Worm (Caenorhabditis elegans) whole organism, young adult: ENCODE results near the gene set-4.

Source experiments
- B0019.2 ChIP-seq: fragments of 200-800 bp; sonication (Bioruptor generic); conservative IDR thresholded peaks from 2 replicates; pipeline ENCODE4 v1.3.6; 2022; ENCODE audit warnings: missing genetic modification reagents, missing genetic modification characterization, missing compliant biosample characterization
- B0336.3 ChIP-seq: fragments of 200-800 bp; sonication (Bioruptor generic); IDR thresholded peaks from 2 replicates; pipeline ENCODE4 v1.3.6; 2022; ENCODE audit warnings: missing genetic modification characterization, missing compliant biosample characterization
- C06A6.2 ChIP-seq: fragments of 200-800 bp; sonication (Bioruptor generic); conservative IDR thresholded peaks from 2 replicates; pipeline ENCODE4 v1.3.6; 2022; ENCODE audit warnings: missing genetic modification characterization, missing compliant biosample characterization
- C17E4.6 ChIP-seq: fragments of 200-800 bp; sonication (Bioruptor generic); IDR thresholded peaks from 2 replicates; pipeline ENCODE4 v1.3.6; 2022; ENCODE audit warnings: missing genetic modification reagents, missing genetic modification characterization, missing compliant biosample characterization
- F10E7.11 ChIP-seq: sonication (generic microtip); optimal IDR thresholded peaks from 2 replicates; lab custom pipeline; 2017; ENCODE audit warnings: mild to moderate bottlenecking, missing genetic modification characterization, moderate library complexity, missing compliant biosample characterization
- F33H1.4 ChIP-seq: fragments of 200-800 bp; sonication (Bioruptor generic); IDR thresholded peaks from 2 replicates; pipeline ENCODE4 v1.3.6; 2022; ENCODE audit warnings: missing genetic modification reagents, missing genetic modification characterization, missing compliant biosample characterization
- F55B11.4 ChIP-seq: sonication (generic microtip); optimal IDR thresholded peaks from 2 replicates; lab custom pipeline; 2016; ENCODE audit warnings: missing compliant biosample characterization, missing genetic modification characterization, borderline replicate concordance; ENCODE audit not compliant: insufficient read depth
- F57A8.1 ChIP-seq: fragments of 200-800 bp; sonication (Bioruptor generic); optimal IDR thresholded peaks from 2 replicates; lab custom pipeline; 2018; ENCODE audit warnings: mild to moderate bottlenecking, missing genetic modification characterization, moderate library complexity, missing compliant biosample characterization
- F57C9.4 ChIP-seq: sonication (generic microtip); optimal IDR thresholded peaks from 2 replicates; lab custom pipeline; 2017; ENCODE audit warnings: mild to moderate bottlenecking, missing genetic modification characterization, missing compliant biosample characterization
- Y56A3A.18 ChIP-seq: fragments of 200-800 bp; sonication (Bioruptor generic); IDR thresholded peaks from 2 replicates; pipeline ENCODE4 v1.3.6; 2022; ENCODE audit warnings: missing genetic modification reagents, missing genetic modification characterization, missing compliant biosample characterization
- akir-1 ChIP-seq: fragments of 200-800 bp; sonication (Bioruptor generic); optimal IDR thresholded peaks from 2 replicates; lab custom pipeline; 2018; ENCODE audit warnings: mild to moderate bottlenecking, missing genetic modification characterization, moderate library complexity, missing compliant biosample characterization
- aptf-2 ChIP-seq: fragments of 200-800 bp; sonication (Bioruptor generic); conservative IDR thresholded peaks from 2 replicates; pipeline ENCODE4 v1.3.6; 2022; ENCODE audit warnings: missing genetic modification reagents, missing genetic modification characterization, missing compliant biosample characterization
- attf-3 ChIP-seq: fragments of 200-800 bp; sonication (Bioruptor generic); conservative IDR thresholded peaks from 2 replicates; pipeline ENCODE4 v1.3.6; 2022; ENCODE audit warnings: missing genetic modification reagents, missing genetic modification characterization, missing compliant biosample characterization
- cebp-2 ChIP-seq: fragments of 200-800 bp; sonication (Bioruptor generic); IDR thresholded peaks from 2 replicates; pipeline ENCODE4 v1.3.6; 2022; ENCODE audit warnings: missing genetic modification characterization, missing compliant biosample characterization
- ceh-100 ChIP-seq: fragments of 200-800 bp; sonication (Bioruptor generic); IDR thresholded peaks from 2 replicates; pipeline ENCODE4 v1.3.6; 2022; ENCODE audit warnings: missing genetic modification reagents, missing genetic modification characterization, missing compliant biosample characterization
- ceh-27 ChIP-seq: fragments of 200-800 bp; sonication (Bioruptor generic); optimal IDR thresholded peaks from 2 replicates; lab custom pipeline; 2018; ENCODE audit warnings: mild to moderate bottlenecking, missing genetic modification characterization, moderate library complexity, missing compliant biosample characterization
- ceh-40 ChIP-seq: fragments of 200-800 bp; sonication (Bioruptor generic); IDR thresholded peaks from 2 replicates; pipeline ENCODE4 v1.3.6; 2022; ENCODE audit warnings: missing genetic modification characterization, missing compliant biosample characterization
- ceh-58 ChIP-seq: fragments of 200-800 bp; sonication (Bioruptor generic); IDR thresholded peaks from 2 replicates; pipeline ENCODE4 v1.3.6; 2022; ENCODE audit warnings: missing genetic modification characterization, missing compliant biosample characterization
- ceh-79 ChIP-seq: sonication (generic microtip); optimal IDR thresholded peaks from 2 replicates; lab custom pipeline; 2017; ENCODE audit warnings: mild to moderate bottlenecking, missing genetic modification characterization, missing compliant biosample characterization
- chd-7 ChIP-seq: sonication (generic microtip); optimal IDR thresholded peaks from 2 replicates; lab custom pipeline; 2016; ENCODE audit warnings: mild to moderate bottlenecking, missing genetic modification characterization, moderate library complexity, missing compliant biosample characterization
- dox-1 ChIP-seq: fragments of 200-800 bp; sonication (Bioruptor generic); IDR thresholded peaks from 2 replicates; pipeline ENCODE4 v1.3.6; 2022; ENCODE audit warnings: missing genetic modification reagents, missing genetic modification characterization, missing compliant biosample characterization
- efl-1 ChIP-seq: fragments of 150-350 bp; optimal IDR thresholded peaks from 2 replicates; lab custom pipeline; 2014; ENCODE audit warnings: missing biosample characterization, missing genetic modification reagents, missing genetic modification characterization
- egl-44 ChIP-seq: fragments of 200-800 bp; sonication (Bioruptor generic); IDR thresholded peaks from 2 replicates; pipeline ENCODE4 v1.3.6; 2022; ENCODE audit warnings: missing genetic modification reagents, missing genetic modification characterization, missing compliant biosample characterization
- ekl-4 ChIP-seq: fragments of 200-800 bp; sonication (Bioruptor generic); IDR thresholded peaks from 2 replicates; pipeline ENCODE4 v1.3.6; 2022; ENCODE audit warnings: missing genetic modification reagents, missing genetic modification characterization, missing compliant biosample characterization
- him-1 ChIP-seq: sonication (generic microtip); optimal IDR thresholded peaks from 2 replicates; lab custom pipeline; 2016; ENCODE audit warnings: missing genotype, missing genetic modification reagents, missing genetic modification characterization, missing compliant biosample characterization
- hmg-1.2 ChIP-seq: fragments of 200-800 bp; sonication (Bioruptor generic); IDR thresholded peaks from 2 replicates; pipeline ENCODE4 v1.3.6; 2022; ENCODE audit warnings: missing genetic modification reagents, missing genetic modification characterization, missing compliant biosample characterization
- let-526 ChIP-seq: fragments of 200-800 bp; sonication (Bioruptor generic); IDR thresholded peaks from 2 replicates; pipeline ENCODE4 v1.3.6; 2022; ENCODE audit warnings: missing genetic modification reagents, missing genetic modification characterization, missing compliant biosample characterization
- lin-26 ChIP-seq: fragments of 200-800 bp; sonication (Bioruptor generic); IDR thresholded peaks from 2 replicates; pipeline ENCODE4 v1.3.6; 2022; ENCODE audit warnings: missing genetic modification reagents, missing genetic modification characterization, missing compliant biosample characterization
- madf-3 ChIP-seq: fragments of 200-800 bp; sonication (Bioruptor generic); IDR thresholded peaks from 2 replicates; pipeline ENCODE4 v1.3.6; 2022; ENCODE audit warnings: missing genetic modification reagents, missing genetic modification characterization, missing compliant biosample characterization
- mxl-1 ChIP-seq: sonication (generic microtip); optimal IDR thresholded peaks from 2 replicates; lab custom pipeline; 2016; ENCODE audit warnings: missing genetic modification characterization, missing compliant biosample characterization
- nfya-1 ChIP-seq: sonication (generic microtip); optimal IDR thresholded peaks from 2 replicates; lab custom pipeline; 2017; ENCODE audit warnings: antibody characterized with exemption, missing compliant biosample characterization, missing genetic modification characterization, borderline replicate concordance; ENCODE audit not compliant: insufficient read depth
- nfya-2 ChIP-seq: fragments of 200-800 bp; sonication (Bioruptor generic); IDR thresholded peaks from 2 replicates; pipeline ENCODE4 v1.3.6; 2022; ENCODE audit warnings: missing genetic modification reagents, missing genetic modification characterization, missing compliant biosample characterization
- nhr-90 ChIP-seq: sonication (generic microtip); optimal IDR thresholded peaks from 2 replicates; lab custom pipeline; 2016; ENCODE audit warnings: missing genotype, mild to moderate bottlenecking, missing genetic modification characterization, missing compliant biosample characterization
- sdz-38 ChIP-seq: sonication (generic microtip); optimal IDR thresholded peaks from 2 replicates; lab custom pipeline; 2016; ENCODE audit warnings: missing genotype, missing genetic modification characterization, missing compliant biosample characterization
- tbp1 ChIP-seq: fragments of 200-800 bp; sonication (Bioruptor generic); optimal IDR thresholded peaks from 2 replicates; lab custom pipeline; 2018; ENCODE audit warnings: mild to moderate bottlenecking, missing genetic modification characterization, missing compliant biosample characterization
- tbx-9 ChIP-seq: sonication (generic microtip); optimal IDR thresholded peaks from 2 replicates; lab custom pipeline; 2016; ENCODE audit warnings: borderline replicate concordance, missing genetic modification characterization, inconsistent platforms, missing compliant biosample characterization
- tlf-1 ChIP-seq: fragments of 200-800 bp; sonication (Bioruptor generic); optimal IDR thresholded peaks from 2 replicates; lab custom pipeline; 2018; ENCODE audit warnings: mild to moderate bottlenecking, missing genetic modification characterization, missing compliant biosample characterization
- unc-62 ChIP-seq: fragments of 150-350 bp; optimal IDR thresholded peaks from 2 replicates; lab custom pipeline; 2014; ENCODE audit warnings: missing biosample characterization, missing genetic modification reagents, missing genetic modification characterization
- ztf-18 ChIP-seq: sonication (generic microtip); optimal IDR thresholded peaks from 2 replicates; lab custom pipeline; 2016; ENCODE audit warnings: missing genotype, mild to moderate bottlenecking, missing genetic modification characterization, missing compliant biosample characterization
- ztf-22 ChIP-seq: fragments of 200-800 bp; sonication (Bioruptor generic); optimal IDR thresholded peaks from 2 replicates; lab custom pipeline; 2018; ENCODE audit warnings: mild to moderate bottlenecking, missing genetic modification characterization, moderate library complexity, missing compliant biosample characterization
- ztf-28 ChIP-seq: fragments of 200-800 bp; sonication (Bioruptor generic); IDR thresholded peaks from 2 replicates; pipeline ENCODE4 v1.3.6; 2022; ENCODE audit warnings: missing genetic modification reagents, missing genetic modification characterization, missing compliant biosample characterization

The set-4 gene

DNA sequence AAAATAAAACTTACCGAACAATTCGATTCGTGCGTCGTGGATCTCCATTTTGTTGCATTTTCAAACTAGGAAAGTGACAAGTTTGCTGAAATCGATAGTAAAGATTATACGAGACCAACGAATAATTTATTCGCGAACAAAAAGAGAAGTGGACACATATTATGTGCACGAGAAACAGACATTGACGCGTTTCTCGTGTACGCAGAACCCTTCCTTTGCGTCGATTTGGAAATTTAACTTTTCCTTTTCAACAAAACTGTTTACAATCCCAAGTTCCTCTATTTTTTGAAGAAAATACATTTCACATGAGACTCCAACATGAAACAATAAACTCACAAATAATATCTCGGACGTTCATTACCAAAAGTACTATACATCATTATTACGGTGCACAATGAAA lies 29.7 kb upstream of the set-4 start, which contains the start of gene K10B2.4 (continued):
- no peak for TF ChIP-seq lin-26 (GFP tag; lab: Robert Waterston, UW)
- peak; percentile 73 for TF ChIP-seq ekl-4
- TF ChIP-seq tbx-9 (tag; lab: Kevin White, UChicago): no peak
- no peak for TF ChIP-seq F55B11.4 (tag; lab: Kevin White, UChicago)
- no peak for TF ChIP-seq unc-62 (GFP tag; lab: Kevin White, UChicago)
- TF ChIP-seq C17E4.6: no peak
- TF ChIP-seq B0336.3: peak; percentile 36; the same call in 1 of the 2 replicates
- no peak for TF ChIP-seq cebp-2 (GFP tag; lab: Robert Waterston, UW)
- TF ChIP-seq ztf-18 (tag; lab: Kevin White, UChicago): peak; percentile 92
- TF ChIP-seq hmg-1.2 (GFP tag; lab: Robert Waterston, UW): 0 out of 2 replicates have a peak, but pooled peaks have one; percentile 27
- TF ChIP-seq let-526 (GFP tag; lab: Robert Waterston, UW): peak; percentile 22; the same call in 1 of the 2 replicates
- TF ChIP-seq nfya-1: no peak
- TF ChIP-seq ceh-27 (GFP tag; lab: Kevin White, UChicago): peak; percentile 32
- no peak for TF ChIP-seq F57C9.4 (tag; lab: Kevin White, UChicago)
- peak; percentile 64 for TF ChIP-seq dox-1 (GFP tag; lab: Robert Waterston, UW)
- TF ChIP-seq F10E7.11: no peak
- TF ChIP-seq ztf-28 (GFP tag; lab: Robert Waterston, UW): no peak
- TF ChIP-seq Y56A3A.18 (GFP tag; lab: Robert Waterston, UW): no peak
- TF ChIP-seq madf-3: peak; percentile 74; the same call in 1 of the 2 replicates
- no peak for TF ChIP-seq ztf-22 (GFP tag; lab: Kevin White, UChicago)
- TF ChIP-seq B0019.2 (GFP tag; lab: Robert Waterston, UW): no peak
- no peak for TF ChIP-seq efl-1 (GFP tag; lab: Kevin White, UChicago)
- no peak for TF ChIP-seq nhr-90 (tag; lab: Kevin White, UChicago)
- TF ChIP-seq akir-1 (GFP tag; lab: Kevin White, UChicago): peak; percentile 12
- peak; percentile 11 for TF ChIP-seq tbp1
- TF ChIP-seq chd-7 (tag; lab: Kevin White, UChicago): no peak
- no peak for TF ChIP-seq egl-44
- no peak for TF ChIP-seq mxl-1
- TF ChIP-seq C06A6.2 (GFP tag; lab: Robert Waterston, UW): no peak
- TF ChIP-seq ceh-58 (GFP tag; lab: Robert Waterston, UW): no peak
- TF ChIP-seq nfya-2 (GFP tag; lab: Robert Waterston, UW): no peak
- TF ChIP-seq F33H1.4 (GFP tag; lab: Robert Waterston, UW): no peak
- no peak for TF ChIP-seq attf-3 (GFP tag; lab: Robert Waterston, UW)
- no peak for TF ChIP-seq F57A8.1
- no peak for TF ChIP-seq ceh-79 (tag; lab: Kevin White, UChicago)
- TF ChIP-seq sdz-38: no peak
- peak; percentile 34; the same call in 1 of the 2 replicates for TF ChIP-seq ceh-100 (GFP tag; lab: Robert Waterston, UW)
- TF ChIP-seq ceh-40 (GFP tag; lab: Robert Waterston, UW): no peak
- TF ChIP-seq aptf-2 (GFP tag; lab: Robert Waterston, UW): no peak
- TF ChIP-seq him-1 (tag; lab: Kevin White, UChicago): no peak
- peak; percentile 43 for TF ChIP-seq tlf-1 (GFP tag; lab: Kevin White, UChicago)
